Worm (Caenorhabditis elegans): ENCODE data around the gene H28G03.3.

H28G03.3 gene

ce11 chrX:5202923-5203322 is 23.2 kb downstream of the H28G03.3 start:
- no peak for TF ChIP-seq dao-5 (tag; optimal IDR thresholded peaks at IDR 0.05)
- TF ChIP-seq him-1 (tag; optimal IDR thresholded peaks at IDR 0.05): no peak
- no peak for TF ChIP-seq W03F9.2 (tag; optimal IDR thresholded peaks at IDR 0.05)

- TF ChIP-seq dao-5 (tag; optimal IDR thresholded peaks at IDR 0.05) (no peak), him-1 (tag; optimal IDR thresholded peaks at IDR 0.05) (no peak), W03F9.2 (tag; optimal IDR thresholded peaks at IDR 0.05) (no peak)
Measured at ce11 chrX:5202399-5202798, 23.8 kb downstream of the H28G03.3 start.

ce11 chrX:5201860-5202259 is 24.3 kb downstream of the H28G03.3 start:
- no peak for TF ChIP-seq W03F9.2 (tag; optimal IDR thresholded peaks at IDR 0.05)
- TF ChIP-seq dao-5 (tag; optimal IDR thresholded peaks at IDR 0.05): no peak

- TF ChIP-seq dao-5 (tag; optimal IDR thresholded peaks at IDR 0.05): no peak
- no peak for TF ChIP-seq him-1 (tag; optimal IDR thresholded peaks at IDR 0.05)
- TF ChIP-seq W03F9.2 (tag; optimal IDR thresholded peaks at IDR 0.05): no peak
Measured at ce11 chrX:5199825-5200373, 26.3 kb downstream of the H28G03.3 start.

ce11 chrX:5199245-5199644 is 26.9 kb downstream of the H28G03.3 start:
- TF ChIP-seq him-1 (tag; optimal IDR thresholded peaks at IDR 0.05): no peak
- no peak for TF ChIP-seq dao-5 (tag; optimal IDR thresholded peaks at IDR 0.05)
- TF ChIP-seq W03F9.2 (tag; optimal IDR thresholded peaks at IDR 0.05): no peak

ce11 chrX:5197440-5197839 is 28.7 kb downstream of the H28G03.3 start:
- no peak for TF ChIP-seq W03F9.2 (tag; optimal IDR thresholded peaks at IDR 0.05)
- no peak for TF ChIP-seq dao-5 (tag; optimal IDR thresholded peaks at IDR 0.05)
- no peak for TF ChIP-seq him-1 (tag; optimal IDR thresholded peaks at IDR 0.05)

- TF ChIP-seq him-1 (tag; optimal IDR thresholded peaks at IDR 0.05) (no peak), dao-5 (tag; optimal IDR thresholded peaks at IDR 0.05) (no peak), W03F9.2 (tag; optimal IDR thresholded peaks at IDR 0.05) (no peak)
Measured at ce11 chrX:5195462-5196160, 30.6 kb downstream of the H28G03.3 start, which contains the start of gene pqn-62. TSS of gene pqn-62 (plus strand) at chrX:5196110.

- TF ChIP-seq dao-5 (tag; optimal IDR thresholded peaks at IDR 0.05): no peak
- no peak for TF ChIP-seq W03F9.2 (tag; optimal IDR thresholded peaks at IDR 0.05)
- no peak for TF ChIP-seq him-1 (tag; optimal IDR thresholded peaks at IDR 0.05)
Measured at ce11 chrX:5193402-5193801, 32.8 kb downstream of the H28G03.3 start.

- TF ChIP-seq dao-5 (tag; optimal IDR thresholded peaks at IDR 0.05) (no peak), W03F9.2 (tag; optimal IDR thresholded peaks at IDR 0.05) (no peak), him-1 (tag; optimal IDR thresholded peaks at IDR 0.05) (no peak)
Measured at ce11 chrX:5190061-5190460, 36.1 kb downstream of the H28G03.3 start.

- no peak for TF ChIP-seq him-1 (tag; optimal IDR thresholded peaks at IDR 0.05)
- TF ChIP-seq W03F9.2 (tag; optimal IDR thresholded peaks at IDR 0.05): no peak
- TF ChIP-seq dao-5 (tag; optimal IDR thresholded peaks at IDR 0.05): no peak
Measured at ce11 chrX:5188977-5189376, 37.2 kb downstream of the H28G03.3 start, which contains the start of gene zig-6. TSS of gene zig-6 (minus strand) at chrX:5189077.

ce11 chrX:5183931-5184330 is 42.2 kb downstream of the H28G03.3 start, which contains the start of gene T03G11.9:
TSS of gene T03G11.9 (plus strand) at chrX:5184231.
- TF ChIP-seq him-1 (tag; optimal IDR thresholded peaks at IDR 0.05) (no peak), W03F9.2 (tag; optimal IDR thresholded peaks at IDR 0.05) (no peak), dao-5 (tag; optimal IDR thresholded peaks at IDR 0.05) (no peak)

- TF ChIP-seq dao-5 (tag; optimal IDR thresholded peaks at IDR 0.05): no peak
- TF ChIP-seq W03F9.2 (tag; optimal IDR thresholded peaks at IDR 0.05): no peak
- no peak for TF ChIP-seq him-1 (tag; optimal IDR thresholded peaks at IDR 0.05)
Measured at ce11 chrX:5179874-5180273, 46.3 kb downstream of the H28G03.3 start, which contains the start of gene sru-48. TSS of gene sru-48 (plus strand) at chrX:5180174.

ce11 chrX:5179050-5179449 is 47.1 kb downstream of the H28G03.3 start, which contains the start of gene metl-9:
TSS of gene metl-9 (minus strand) at chrX:5179150.
- TF ChIP-seq dao-5 (tag; optimal IDR thresholded peaks at IDR 0.05) (no peak), him-1 (tag; optimal IDR thresholded peaks at IDR 0.05) (no peak), W03F9.2 (tag; optimal IDR thresholded peaks at IDR 0.05) (no peak)

- TF ChIP-seq dao-5 (tag; optimal IDR thresholded peaks at IDR 0.05) (no peak), W03F9.2 (tag; optimal IDR thresholded peaks at IDR 0.05) (no peak), him-1 (tag; optimal IDR thresholded peaks at IDR 0.05) (no peak)
Measured at ce11 chrX:5174256-5174655, 51.9 kb downstream of the H28G03.3 start, which contains the start of gene zchc-1A. TSS of gene zchc-1A (plus strand) at chrX:5174369.

Measured in whole organism, L4/young adult.